Fruit fly (Drosophila melanogaster) whole organism, wandering third instar larva: ENCODE data around the gene not.

Experiments used
- Abd-B ChIP-seq: fragments of >200 bp; optimal IDR thresholded peaks from 2 replicates; lab custom pipeline; 2017; ENCODE audit warnings: missing biosample characterization, missing genetic modification characterization
- CG32264 ChIP-seq: fragments of 200-800 bp; sonication (Bioruptor generic); optimal IDR thresholded peaks from 2 replicates; lab custom pipeline; 2016; ENCODE audit warnings: missing biosample characterization, missing genetic modification characterization
- CG9705 ChIP-seq: fragments of 200-800 bp; sonication (Bioruptor generic); optimal IDR thresholded peaks from 2 replicates; lab custom pipeline; 2018; ENCODE audit warnings: missing biosample characterization, mild to moderate bottlenecking, missing genetic modification characterization
- CrebA ChIP-seq: fragments of 200-800 bp; sonication (Bioruptor generic); optimal IDR thresholded peaks from 2 replicates; lab custom pipeline; 2016; ENCODE audit warnings: missing biosample characterization, mild to moderate bottlenecking, missing genetic modification characterization, borderline replicate concordance
- Dfd ChIP-seq: fragments of >200 bp; optimal IDR thresholded peaks from 2 replicates; lab custom pipeline; 2017; ENCODE audit warnings: missing biosample characterization, missing genetic modification characterization
- Dif ChIP-seq: fragments of 200-275, 200-300 bp; sonication (Bioruptor generic); optimal IDR thresholded peaks from 2 replicates; lab custom pipeline; 2018; ENCODE audit warnings: missing biosample characterization, missing genetic modification characterization; ENCODE audit not compliant: partially characterized antibody
- GATAd ChIP-seq: sonication (Bioruptor generic); optimal IDR thresholded peaks from 2 replicates; lab custom pipeline; 2016; ENCODE audit warnings: missing biosample characterization, missing genetic modification characterization
- HLH106 ChIP-seq: fragments of 200-800 bp; optimal IDR thresholded peaks from 3 replicates; lab custom pipeline; 2019; ENCODE audit warnings: missing biosample characterization, mild to moderate bottlenecking, missing genetic modification characterization, moderate library complexity
- Hnf4 ChIP-seq: fragments of 200-800 bp; sonication (Bioruptor generic); optimal IDR thresholded peaks from 2 replicates; lab custom pipeline; 2016; ENCODE audit warnings: missing biosample characterization, mild to moderate bottlenecking, missing genetic modification characterization
- Hr78 ChIP-seq: fragments of >200 bp; optimal IDR thresholded peaks from 2 replicates; lab custom pipeline; 2017; ENCODE audit warnings: missing biosample characterization, missing genetic modification characterization
- Hr83 ChIP-seq: fragments of 200-300 bp; sonication (Bioruptor generic); optimal IDR thresholded peaks from 2 replicates; lab custom pipeline; 2016; ENCODE audit warnings: missing biosample characterization, mild to moderate bottlenecking, missing genetic modification characterization, moderate library complexity; ENCODE audit not compliant: poor library complexity, severe bottlenecking
- Jra ChIP-seq: sonication (Bioruptor generic); optimal IDR thresholded peaks from 2 replicates; lab custom pipeline; 2016; ENCODE audit warnings: missing biosample characterization, missing genetic modification characterization
- Mio ChIP-seq: sonication (Bioruptor generic); optimal IDR thresholded peaks from 2 replicates; lab custom pipeline; 2016; ENCODE audit warnings: missing biosample characterization, missing genetic modification characterization
- Myc ChIP-seq: fragments of >200 bp; optimal IDR thresholded peaks from 2 replicates; lab custom pipeline; 2017
- N ChIP-seq: fragments of >200 bp; optimal IDR thresholded peaks from 2 replicates; lab custom pipeline; 2018; ENCODE audit warnings: missing biosample characterization, missing external identifiers, missing genetic modification characterization
- OdsH ChIP-seq: fragments of 200-800 bp; sonication (Bioruptor generic); optimal IDR thresholded peaks from 2 replicates; lab custom pipeline; 2016; ENCODE audit warnings: missing biosample characterization, mild to moderate bottlenecking, missing genetic modification characterization
- Rel ChIP-seq, 2 experiments: fragments of 200-800 bp; sonication (Bioruptor generic) in 1 of 2; optimal IDR thresholded peaks; 2 replicates in 1 of 2; 3 replicates in 1 of 2; lab custom pipeline; 2016 to 2019; ENCODE audit warnings: mild to moderate bottlenecking in 2 of 2, missing biosample characterization in 2 of 2, missing genetic modification characterization in 2 of 2, moderate library complexity in 1 of 2
- Sp1 ChIP-seq: fragments of 200-800 bp; sonication (Bioruptor generic); optimal IDR thresholded peaks from 3 replicates; lab custom pipeline; 2019; ENCODE audit warnings: missing biosample characterization, mild to moderate bottlenecking, missing genetic modification characterization, moderate library complexity
- Vsx2 ChIP-seq: fragments of 200-300, 225-300 bp; sonication (Bioruptor generic); optimal IDR thresholded peaks from 2 replicates; lab custom pipeline; 2018; ENCODE audit warnings: missing biosample characterization, missing genetic modification characterization; ENCODE audit not compliant: partially characterized antibody
- br ChIP-seq: fragments of 200-800 bp; sonication (Bioruptor generic); optimal IDR thresholded peaks from 2 replicates; lab custom pipeline; 2016; ENCODE audit warnings: missing biosample characterization, missing genetic modification characterization
- brk ChIP-seq: fragments of 200-800 bp; sonication (Bioruptor generic); optimal IDR thresholded peaks from 2 replicates; lab custom pipeline; 2016; ENCODE audit warnings: missing biosample characterization, mild to moderate bottlenecking, missing genetic modification characterization
- dl ChIP-seq, 2 experiments: fragments of 175-275, 200-275 bp in 1 of 2; fragments of 200-275 bp in 1 of 2; sonication (Bioruptor generic); optimal IDR thresholded peaks; lab custom pipeline; 2018; ENCODE audit warnings: mild to moderate bottlenecking in 2 of 2, missing biosample characterization in 2 of 2, missing genetic modification characterization in 2 of 2, moderate library complexity in 2 of 2; ENCODE audit not compliant: partially characterized antibody in 2 of 2, insufficient read depth in 1 of 2
- dmrt93B ChIP-seq: fragments of 200-800 bp; sonication (Bioruptor generic); optimal IDR thresholded peaks from 2 replicates; lab custom pipeline; 2018; ENCODE audit warnings: missing biosample characterization, mild to moderate bottlenecking, missing genetic modification characterization
- dsf ChIP-seq: sonication (Bioruptor generic); optimal IDR thresholded peaks from 2 replicates; lab custom pipeline; 2016; ENCODE audit warnings: missing biosample characterization, missing genetic modification characterization, borderline replicate concordance
- ey ChIP-seq: fragments of 200-800 bp; sonication (Bioruptor generic); optimal IDR thresholded peaks from 2 replicates; lab custom pipeline; 2016; ENCODE audit warnings: missing biosample characterization, missing genetic modification characterization
- foxo ChIP-seq, 2 experiments: fragments of 200-800 bp; sonication (Bioruptor generic); optimal IDR thresholded peaks; 2 replicates in 1 of 2; 3 replicates in 1 of 2; lab custom pipeline; 2016 to 2017; ENCODE audit warnings: missing biosample characterization in 2 of 2, missing genetic modification characterization in 2 of 2
- fru ChIP-seq: fragments of 200-800 bp; sonication (Bioruptor generic); optimal IDR thresholded peaks from 3 replicates; lab custom pipeline; 2016; ENCODE audit warnings: missing biosample characterization, mild to moderate bottlenecking, missing genetic modification characterization
- h ChIP-seq: fragments of 200-800 bp; sonication (Bioruptor generic); optimal IDR thresholded peaks from 3 replicates; lab custom pipeline; 2016; ENCODE audit warnings: missing biosample characterization, mild to moderate bottlenecking, missing genetic modification characterization
- jim ChIP-seq: fragments of 175-275, 200-325 bp; sonication (Bioruptor generic); optimal IDR thresholded peaks from 2 replicates; lab custom pipeline; 2016; ENCODE audit warnings: missing biosample characterization, mild to moderate bottlenecking, missing genetic modification characterization
- lola ChIP-seq: fragments of >200 bp; optimal IDR thresholded peaks from 2 replicates; lab custom pipeline; 2017; ENCODE audit warnings: missing biosample characterization, missing genetic modification characterization
- pan ChIP-seq: fragments of >200 bp; optimal IDR thresholded peaks from 2 replicates; lab custom pipeline; 2017
- psq ChIP-seq: fragments of 200-800 bp; sonication (Bioruptor generic); optimal IDR thresholded peaks from 3 replicates; lab custom pipeline; 2017; ENCODE audit warnings: missing biosample characterization, mild to moderate bottlenecking, missing genetic modification characterization, moderate library complexity
- rgr ChIP-seq: fragments of 200-800 bp; sonication (Bioruptor generic); optimal IDR thresholded peaks from 3 replicates; lab custom pipeline; 2016; ENCODE audit warnings: missing biosample characterization, mild to moderate bottlenecking, missing genetic modification characterization
- sage ChIP-seq: fragments of 200-800 bp; sonication (Bioruptor generic); optimal IDR thresholded peaks from 2 replicates; lab custom pipeline; 2016; ENCODE audit warnings: missing biosample characterization, mild to moderate bottlenecking, missing genetic modification characterization
- sv ChIP-seq: fragments of 200-800 bp; sonication (Bioruptor generic); optimal IDR thresholded peaks from 3 replicates; lab custom pipeline; 2016; ENCODE audit warnings: missing biosample characterization, missing genetic modification characterization
- tai ChIP-seq: sonication (Bioruptor generic); optimal IDR thresholded peaks from 2 replicates; lab custom pipeline; 2016; ENCODE audit warnings: missing biosample characterization, missing genetic modification characterization
- usp ChIP-seq: fragments of >200 bp; optimal IDR thresholded peaks from 2 replicates; lab custom pipeline; 2017; ENCODE audit warnings: missing biosample characterization, missing genetic modification characterization
- woc ChIP-seq: sonication (Bioruptor generic); optimal IDR thresholded peaks from 2 replicates; lab custom pipeline; 2016; ENCODE audit warnings: missing biosample characterization, mild to moderate bottlenecking, missing genetic modification characterization

Gene not

DNA sequence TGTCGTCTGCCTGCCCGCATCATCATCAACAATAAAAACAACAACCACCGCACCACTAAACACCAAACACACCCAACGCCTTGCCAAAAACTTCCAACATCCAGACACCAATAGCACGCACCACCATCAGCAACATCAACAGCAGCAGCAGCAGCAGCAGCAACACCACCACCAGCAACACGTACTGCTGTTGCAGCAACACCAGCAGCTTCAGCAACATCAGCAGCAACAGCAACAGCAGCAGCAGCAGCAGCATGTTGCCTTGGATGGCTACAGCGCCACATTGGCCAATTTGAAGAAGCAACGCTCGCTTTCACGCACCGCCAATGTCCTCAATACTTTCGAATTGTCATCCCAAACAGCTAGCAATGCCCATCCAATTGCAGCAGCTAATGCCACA lies 43.7 kb upstream of the not start:
- TF ChIP-seq Vsx2 (GFP tag; lab: Kevin White, UChicago) (no peak), Dfd (GFP tag; lab: Kevin White, UChicago) (peak; percentile 92)

DNA sequence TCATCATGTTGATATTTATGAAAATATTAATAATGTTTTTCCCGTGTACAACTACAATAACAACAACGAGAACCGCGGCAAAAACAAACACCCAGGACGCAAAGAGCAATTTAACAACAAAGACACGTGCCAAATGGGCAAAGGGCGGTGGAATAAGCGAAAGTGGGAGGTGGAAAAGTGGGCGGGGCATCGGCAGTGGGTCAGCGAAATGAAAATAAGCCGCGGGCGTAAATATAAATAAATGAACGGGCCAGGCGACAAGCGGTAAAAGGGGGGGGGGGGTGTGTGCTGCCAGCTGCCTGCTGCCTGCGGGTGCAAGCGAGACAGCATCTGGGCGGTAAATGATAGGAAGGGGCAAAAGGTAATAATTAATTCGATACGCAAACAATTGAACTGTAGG lies 31.8 kb upstream of the not start:
- TF ChIP-seq Myc (lab: Kevin White, UChicago) (no peak), Rel (GFP tag; optimal IDR thresholded peaks at IDR 0.05; lab: Kevin White, UChicago) (no peak), Rel (tag; optimal IDR thresholded peaks at IDR 0.05; lab: Kevin White, UChicago) (no peak), jim (GFP tag; lab: Kevin White, UChicago) (no peak), CG9705 (GFP tag; lab: Kevin White, UChicago) (no peak), Mio (GFP tag; lab: Kevin White, UChicago) (no peak), Vsx2 (GFP tag; lab: Kevin White, UChicago) (no peak)
- TF ChIP-seq, all 38 proteins: peak for 0

DNA sequence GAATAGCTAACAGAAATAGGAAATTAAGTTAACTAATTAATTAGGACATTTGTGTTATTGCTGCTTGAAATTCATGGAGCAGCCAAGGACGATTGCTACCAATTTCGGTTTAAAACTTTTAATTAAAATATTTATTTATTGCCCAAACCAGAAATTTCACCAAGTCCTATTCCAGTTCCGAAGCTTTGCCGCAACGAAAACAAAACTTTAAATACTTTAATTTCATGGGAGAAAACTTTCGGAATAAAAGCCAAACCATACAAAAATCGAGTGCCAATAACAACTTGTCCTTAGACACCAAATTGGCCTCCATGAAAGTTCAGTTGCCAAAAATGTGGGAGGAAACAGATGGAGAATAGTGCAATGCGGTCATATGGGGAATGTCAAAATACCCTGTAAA lies 21.3 kb upstream of the not start:
- TF ChIP-seq woc (GFP tag; lab: Kevin White, UChicago) (no peak), HLH106 (tag; lab: Kevin White, UChicago) (no peak), Dfd (GFP tag; lab: Kevin White, UChicago) (no peak), N (no peak), lola (GFP tag; lab: Kevin White, UChicago) (no peak), Sp1 (no peak), ey (GFP tag; lab: Kevin White, UChicago) (no peak), Jra (no peak), CG9705 (GFP tag; lab: Kevin White, UChicago) (no peak), h (no peak), fru (GFP tag; lab: Kevin White, UChicago) (no peak), usp (no peak), Mio (GFP tag; lab: Kevin White, UChicago) (no peak)

DNA sequence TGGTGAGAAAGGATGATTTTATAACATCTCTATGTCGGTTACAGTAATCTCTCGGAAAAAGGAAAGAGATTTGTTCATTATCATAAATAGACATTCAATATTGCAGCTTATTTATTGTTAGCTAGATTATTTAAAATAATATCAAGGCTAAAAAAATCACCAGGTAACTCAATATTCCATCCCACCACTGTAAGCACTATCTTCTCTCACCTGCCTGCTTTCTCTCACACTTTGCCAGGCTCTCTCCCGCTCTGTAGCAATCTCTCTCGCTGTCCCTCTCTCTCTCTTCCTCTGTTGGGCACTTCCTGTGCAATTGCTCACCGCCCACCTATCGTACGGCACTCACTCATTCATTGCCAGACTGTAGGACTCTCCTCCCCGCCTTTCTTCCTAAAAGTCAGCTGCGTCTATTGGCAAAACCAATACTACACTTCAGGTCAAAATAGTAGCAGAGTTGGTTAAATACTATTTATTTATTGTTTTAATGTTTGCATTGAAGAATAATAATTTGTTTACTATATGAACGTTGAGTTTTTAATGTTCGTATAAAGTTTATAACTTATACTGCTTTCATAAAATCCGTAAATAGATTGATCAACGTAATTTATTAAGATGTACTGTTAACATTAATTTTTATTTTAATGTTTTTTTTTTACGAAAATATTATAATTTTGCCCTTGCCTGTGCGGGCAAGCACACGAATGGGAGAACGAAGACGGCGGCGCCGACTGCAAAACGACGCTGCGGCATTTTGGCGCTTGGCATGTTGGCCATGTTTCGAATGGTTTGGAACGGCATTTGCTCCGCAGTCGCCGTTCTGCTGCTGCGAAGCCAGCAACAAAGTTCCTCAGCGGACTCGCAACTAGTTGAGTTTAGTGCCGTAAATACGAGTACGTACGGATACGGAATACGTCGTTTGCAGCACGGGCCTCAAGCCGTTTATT lies 18.9 kb upstream of the not start:
- TF ChIP-seq lola (GFP tag; lab: Kevin White, UChicago) (no peak), Jra (peak; percentile 62), CrebA (GFP tag; lab: Kevin White, UChicago) (peak; percentile 46), HLH106 (tag; lab: Kevin White, UChicago) (peak; percentile 88), CG32264 (peak; percentile 67), woc (GFP tag; lab: Kevin White, UChicago) (peak; percentile 74), Mio (GFP tag; lab: Kevin White, UChicago) (peak; percentile 33), foxo (GFP tag; optimal IDR thresholded peaks at IDR 0.05; lab: Kevin White, UChicago) (peak; percentile 13 to 87), Myc (lab: Kevin White, UChicago) (no peak), Hr83 (GFP tag; lab: Kevin White, UChicago) (peak; percentile 70), dl (GFP tag; optimal IDR thresholded peaks at IDR 0.05; lab: Kevin White, UChicago; ENCODE audit: insufficient read depth in 1 of 2, partially characterized antibody in 2 of 2) (peak; percentile 98 to 99), CG9705 (GFP tag; lab: Kevin White, UChicago) (peak; percentile 79), tai (GFP tag; lab: Kevin White, UChicago) (peak; percentile 86), Vsx2 (GFP tag; lab: Kevin White, UChicago) (peak; percentile 97), GATAd (peak; percentile 69), Abd-B (GFP tag; lab: Kevin White, UChicago) (no peak), sage (GFP tag; lab: Kevin White, UChicago) (peak; percentile 67), usp (no peak), Hr78 (GFP tag; lab: Kevin White, UChicago) (no peak), pan (lab: Kevin White, UChicago) (no peak), N (no peak), jim (GFP tag; lab: Kevin White, UChicago) (no peak), ey (GFP tag; lab: Kevin White, UChicago) (peak; percentile 95), h (peak; percentile 95), dmrt93B (GFP tag; lab: Kevin White, UChicago) (peak; percentile 77), OdsH (peak; percentile 90), brk (GFP tag; lab: Kevin White, UChicago) (peak; percentile 74), br (GFP tag; lab: Kevin White, UChicago) (peak; percentile 76), Dif (peak; percentile 99), rgr (GFP tag; lab: Kevin White, UChicago) (peak; percentile 94), dsf (GFP tag; lab: Kevin White, UChicago) (peak; percentile 56), psq (GFP tag; lab: Kevin White, UChicago) (peak; percentile 86), fru (GFP tag; lab: Kevin White, UChicago) (peak; percentile 87), sv (GFP tag; lab: Kevin White, UChicago) (peak; percentile 95), Dfd (GFP tag; lab: Kevin White, UChicago) (peak; percentile 92), Sp1 (peak; percentile 91), Hnf4 (peak; percentile 87), Rel (GFP tag; optimal IDR thresholded peaks at IDR 0.05; lab: Kevin White, UChicago) (peak; percentile 44), Rel (tag; optimal IDR thresholded peaks at IDR 0.05; lab: Kevin White, UChicago) (peak; percentile 49)
